Worm (Caenorhabditis elegans): ENCODE measurements around the gene C47E8.11.

C47E8.11 gene

DNA sequence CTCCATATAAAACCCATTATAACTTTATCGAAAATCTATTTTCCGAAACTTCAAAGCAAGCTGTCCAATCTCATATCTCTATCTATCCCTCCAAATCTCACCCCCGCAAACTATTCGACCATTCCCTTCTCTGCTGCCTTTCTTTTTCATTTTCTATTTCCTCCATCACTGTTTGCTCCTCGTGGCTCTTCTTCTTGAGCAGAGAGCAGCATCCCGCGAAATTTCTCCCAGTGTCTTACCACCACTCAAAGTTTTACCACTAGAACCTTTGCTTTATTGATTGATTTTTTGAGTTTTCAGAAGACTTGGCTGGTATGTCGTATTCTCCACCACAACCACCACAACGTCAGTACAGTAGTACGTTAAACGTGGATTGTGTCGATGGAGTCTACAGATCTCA, 40.9 kb downstream of the C47E8.11 start, which contains the start of gene oig-3:
oig-3 (plus strand) TSS at position 301 of the 400 bp plus-strand sequence.
- no peak for TF ChIP-seq lim-6 (tag; optimal IDR thresholded peaks at IDR 0.05)
- TF ChIP-seq nhr-232 (tag; optimal IDR thresholded peaks at IDR 0.05): no peak
- no peak for TF ChIP-seq sox-4 (tag; optimal IDR thresholded peaks at IDR 0.05)
- no peak for TF ChIP-seq hlh-13 (GFP tag; optimal IDR thresholded peaks at IDR 0.05)
- no peak for TF ChIP-seq K09A11.1 (tag; optimal IDR thresholded peaks at IDR 0.05; ENCODE audit: insufficient read depth)
- no peak for TF ChIP-seq ceh-19 (GFP tag; optimal IDR thresholded peaks at IDR 0.05)
- no peak for TF ChIP-seq ceh-18 (tag; optimal IDR thresholded peaks at IDR 0.05)
- TF ChIP-seq gmeb-2 (tag; optimal IDR thresholded peaks at IDR 0.05): no peak
- TF ChIP-seq hlh-8 (tag; optimal IDR thresholded peaks at IDR 0.05): no peak
- no peak for TF ChIP-seq elt-2 (tag; optimal IDR thresholded peaks at IDR 0.05)
- no peak for TF ChIP-seq eyg-1 (tag; optimal IDR thresholded peaks at IDR 0.05)
- no peak for TF ChIP-seq sdc-2 (tag; optimal IDR thresholded peaks at IDR 0.05)
- no peak for TF ChIP-seq zip-5 (tag; optimal IDR thresholded peaks at IDR 0.05)
- TF ChIP-seq nhr-11 (tag; optimal IDR thresholded peaks at IDR 0.05): no peak
- TF ChIP-seq Y22D7AL.16 (tag; optimal IDR thresholded peaks at IDR 0.05): no peak
- no peak for TF ChIP-seq ceh-48 (tag; optimal IDR thresholded peaks at IDR 0.05)
- no peak for TF ChIP-seq sox-2 (GFP tag; IDR thresholded peaks at IDR 0.05)

DNA sequence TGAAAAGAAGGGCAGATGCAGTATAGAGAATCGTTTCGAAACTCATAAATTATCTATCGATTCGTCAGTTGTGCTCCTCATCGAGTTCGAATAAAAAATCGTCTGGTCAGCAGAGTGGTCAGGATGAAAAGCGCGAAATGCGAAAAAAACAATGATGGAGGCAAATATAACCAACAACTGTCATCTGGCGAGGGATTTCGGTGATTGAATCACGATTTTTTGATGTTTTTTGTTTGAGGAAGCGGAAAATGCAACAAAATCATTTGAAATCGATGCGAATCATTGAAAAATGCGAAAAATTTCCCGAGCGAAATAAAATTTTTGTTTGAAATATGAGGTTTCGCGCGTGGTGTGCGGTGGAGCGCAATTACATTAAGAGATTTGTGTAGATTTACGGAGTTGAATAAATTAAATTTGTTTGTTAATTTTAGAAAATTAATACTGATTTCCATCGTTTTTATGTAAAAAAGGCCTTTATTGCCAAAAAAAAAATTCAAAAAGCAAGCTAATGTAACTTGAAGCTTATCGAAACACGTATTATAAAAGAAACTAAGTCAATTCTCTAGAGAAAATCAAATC, 45.9 kb downstream of the C47E8.11 start, which contains the start of gene unc-61:
unc-61 (minus strand) TSS at position 51 of the 579 bp plus-strand sequence.
- TF ChIP-seq ceh-18 (tag; optimal IDR thresholded peaks at IDR 0.05) (no peak), ceh-34 (tag; optimal IDR thresholded peaks at IDR 0.05) (no peak), unc-42 (tag; optimal IDR thresholded peaks at IDR 0.05) (peak; percentile 90), elt-4 (tag; optimal IDR thresholded peaks at IDR 0.05) (no peak)

DNA sequence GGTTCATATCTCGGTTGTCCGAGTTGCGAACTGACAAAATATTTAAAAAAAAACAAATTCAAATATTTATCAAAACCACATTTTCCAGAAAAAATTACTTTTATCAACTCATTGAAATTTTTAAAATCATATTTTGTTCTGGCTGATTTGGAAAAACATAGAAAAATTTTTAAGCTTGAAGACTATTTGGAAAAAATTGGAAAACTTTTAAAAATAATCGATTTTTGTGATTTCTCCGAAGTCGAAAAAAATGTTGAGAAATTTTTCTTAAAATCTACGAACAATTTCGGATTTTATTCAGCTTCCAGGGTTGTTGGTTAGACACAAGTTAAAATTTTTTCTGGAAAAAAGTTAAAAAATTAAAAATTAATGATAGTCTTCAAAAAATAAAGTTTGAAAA, 48.4 kb downstream of the C47E8.11 start, which contains the start of gene Y50E8A.5:
Y50E8A.5 (minus strand) TSS at position 101 of the 400 bp plus-strand sequence.
- TF ChIP-seq ceh-19 (GFP tag; optimal IDR thresholded peaks at IDR 0.05) (no peak), pqm-1 (tag; optimal IDR thresholded peaks at IDR 0.05) (no peak), elt-2 (tag; optimal IDR thresholded peaks at IDR 0.05) (no peak), che-1 (tag; optimal IDR thresholded peaks at IDR 0.05) (no peak), ceh-34 (tag; optimal IDR thresholded peaks at IDR 0.05) (no peak), ceh-6 (GFP tag; optimal IDR thresholded peaks at IDR 0.05) (no peak), sdc-2 (tag; optimal IDR thresholded peaks at IDR 0.05) (no peak), ama-1 (optimal IDR thresholded peaks at IDR 0.05) (no peak), mec-3 (tag; optimal IDR thresholded peaks at IDR 0.05; ENCODE audit: borderline replicate concordance) (no peak), dve-1 (tag; optimal IDR thresholded peaks at IDR 0.05) (no peak), T23F11.4 (GFP tag; optimal IDR thresholded peaks at IDR 0.05) (no peak), ceh-24 (tag; optimal IDR thresholded peaks at IDR 0.05) (no peak), fkh-10 (GFP tag; optimal IDR thresholded peaks at IDR 0.05) (no peak), fax-1 (tag; optimal IDR thresholded peaks at IDR 0.05) (no peak), ceh-30 (tag; optimal IDR thresholded peaks at IDR 0.05) (no peak), unc-55 (GFP tag; optimal IDR thresholded peaks at IDR 0.05) (no peak)

All from whole organism, late embryonic.